Fruit fly (Drosophila melanogaster): ENCODE data around the gene PLCXD.

- no peak for TF ChIP-seq CG8478 (optimal IDR thresholded peaks at IDR 0.05)
- TF ChIP-seq psq (optimal IDR thresholded peaks at IDR 0.05): no peak
- TF ChIP-seq pan (optimal IDR thresholded peaks at IDR 0.05): no peak
- no peak for TF ChIP-seq usp (GFP tag; optimal IDR thresholded peaks at IDR 0.05)
- TF ChIP-seq Dll (optimal IDR thresholded peaks at IDR 0.05): no peak
- TF ChIP-seq EcR (GFP tag; optimal IDR thresholded peaks at IDR 0.05): no peak
Observed at dm6 chr2L:12038177-12038581, 11.0 kb upstream of the PLCXD start, which contains the start of gene Tom70.
